Fruit fly (Drosophila melanogaster) whole organism, wandering third instar larva: ENCODE data around the gene Uck.
A peak's percentile ranks its signal among the peaks of the same experiment; 100 is the strongest.

ENCODE experiments used
- Abd-B ChIP-seq: fragments of >200 bp; optimal IDR thresholded peaks from 2 replicates; lab custom pipeline; 2017; ENCODE audit warnings: missing biosample characterization, missing genetic modification characterization
- CG32264 ChIP-seq: fragments of 200-800 bp; sonication (Bioruptor generic); optimal IDR thresholded peaks from 2 replicates; lab custom pipeline; 2016; ENCODE audit warnings: missing biosample characterization, missing genetic modification characterization
- CG9705 ChIP-seq: fragments of 200-800 bp; sonication (Bioruptor generic); optimal IDR thresholded peaks from 2 replicates; lab custom pipeline; 2018; ENCODE audit warnings: missing biosample characterization, mild to moderate bottlenecking, missing genetic modification characterization
- CrebA ChIP-seq: fragments of 200-800 bp; sonication (Bioruptor generic); optimal IDR thresholded peaks from 2 replicates; lab custom pipeline; 2016; ENCODE audit warnings: missing biosample characterization, mild to moderate bottlenecking, missing genetic modification characterization, borderline replicate concordance
- Dfd ChIP-seq: fragments of >200 bp; optimal IDR thresholded peaks from 2 replicates; lab custom pipeline; 2017; ENCODE audit warnings: missing biosample characterization, missing genetic modification characterization
- Dif ChIP-seq: fragments of 200-275, 200-300 bp; sonication (Bioruptor generic); optimal IDR thresholded peaks from 2 replicates; lab custom pipeline; 2018; ENCODE audit warnings: missing biosample characterization, missing genetic modification characterization; ENCODE audit not compliant: partially characterized antibody
- GATAd ChIP-seq: sonication (Bioruptor generic); optimal IDR thresholded peaks from 2 replicates; lab custom pipeline; 2016; ENCODE audit warnings: missing biosample characterization, missing genetic modification characterization
- HLH106 ChIP-seq: fragments of 200-800 bp; optimal IDR thresholded peaks from 3 replicates; lab custom pipeline; 2019; ENCODE audit warnings: missing biosample characterization, mild to moderate bottlenecking, missing genetic modification characterization, moderate library complexity
- Hnf4 ChIP-seq: fragments of 200-800 bp; sonication (Bioruptor generic); optimal IDR thresholded peaks from 2 replicates; lab custom pipeline; 2016; ENCODE audit warnings: missing biosample characterization, mild to moderate bottlenecking, missing genetic modification characterization
- Hr78 ChIP-seq: fragments of >200 bp; optimal IDR thresholded peaks from 2 replicates; lab custom pipeline; 2017; ENCODE audit warnings: missing biosample characterization, missing genetic modification characterization
- Hr83 ChIP-seq: fragments of 200-300 bp; sonication (Bioruptor generic); optimal IDR thresholded peaks from 2 replicates; lab custom pipeline; 2016; ENCODE audit warnings: missing biosample characterization, mild to moderate bottlenecking, missing genetic modification characterization, moderate library complexity; ENCODE audit not compliant: poor library complexity, severe bottlenecking
- Jra ChIP-seq: sonication (Bioruptor generic); optimal IDR thresholded peaks from 2 replicates; lab custom pipeline; 2016; ENCODE audit warnings: missing biosample characterization, missing genetic modification characterization
- Mio ChIP-seq: sonication (Bioruptor generic); optimal IDR thresholded peaks from 2 replicates; lab custom pipeline; 2016; ENCODE audit warnings: missing biosample characterization, missing genetic modification characterization
- Myc ChIP-seq: fragments of >200 bp; optimal IDR thresholded peaks from 2 replicates; lab custom pipeline; 2017
- N ChIP-seq: fragments of >200 bp; optimal IDR thresholded peaks from 2 replicates; lab custom pipeline; 2018; ENCODE audit warnings: missing biosample characterization, missing external identifiers, missing genetic modification characterization
- OdsH ChIP-seq: fragments of 200-800 bp; sonication (Bioruptor generic); optimal IDR thresholded peaks from 2 replicates; lab custom pipeline; 2016; ENCODE audit warnings: missing biosample characterization, mild to moderate bottlenecking, missing genetic modification characterization
- Rel ChIP-seq, 2 experiments: fragments of 200-800 bp; sonication (Bioruptor generic) in 1 of 2; optimal IDR thresholded peaks; 2 replicates in 1 of 2; 3 replicates in 1 of 2; lab custom pipeline; 2016 to 2019; ENCODE audit warnings: mild to moderate bottlenecking in 2 of 2, missing biosample characterization in 2 of 2, missing genetic modification characterization in 2 of 2, moderate library complexity in 1 of 2
- Sp1 ChIP-seq: fragments of 200-800 bp; sonication (Bioruptor generic); optimal IDR thresholded peaks from 3 replicates; lab custom pipeline; 2019; ENCODE audit warnings: missing biosample characterization, mild to moderate bottlenecking, missing genetic modification characterization, moderate library complexity
- Vsx2 ChIP-seq: fragments of 200-300, 225-300 bp; sonication (Bioruptor generic); optimal IDR thresholded peaks from 2 replicates; lab custom pipeline; 2018; ENCODE audit warnings: missing biosample characterization, missing genetic modification characterization; ENCODE audit not compliant: partially characterized antibody
- br ChIP-seq: fragments of 200-800 bp; sonication (Bioruptor generic); optimal IDR thresholded peaks from 2 replicates; lab custom pipeline; 2016; ENCODE audit warnings: missing biosample characterization, missing genetic modification characterization
- brk ChIP-seq: fragments of 200-800 bp; sonication (Bioruptor generic); optimal IDR thresholded peaks from 2 replicates; lab custom pipeline; 2016; ENCODE audit warnings: missing biosample characterization, mild to moderate bottlenecking, missing genetic modification characterization
- dl ChIP-seq, 2 experiments: fragments of 175-275, 200-275 bp in 1 of 2; fragments of 200-275 bp in 1 of 2; sonication (Bioruptor generic); optimal IDR thresholded peaks; lab custom pipeline; 2018; ENCODE audit warnings: mild to moderate bottlenecking in 2 of 2, missing biosample characterization in 2 of 2, missing genetic modification characterization in 2 of 2, moderate library complexity in 2 of 2; ENCODE audit not compliant: partially characterized antibody in 2 of 2, insufficient read depth in 1 of 2
- dmrt93B ChIP-seq: fragments of 200-800 bp; sonication (Bioruptor generic); optimal IDR thresholded peaks from 2 replicates; lab custom pipeline; 2018; ENCODE audit warnings: missing biosample characterization, mild to moderate bottlenecking, missing genetic modification characterization
- dsf ChIP-seq: sonication (Bioruptor generic); optimal IDR thresholded peaks from 2 replicates; lab custom pipeline; 2016; ENCODE audit warnings: missing biosample characterization, missing genetic modification characterization, borderline replicate concordance
- ey ChIP-seq: fragments of 200-800 bp; sonication (Bioruptor generic); optimal IDR thresholded peaks from 2 replicates; lab custom pipeline; 2016; ENCODE audit warnings: missing biosample characterization, missing genetic modification characterization
- foxo ChIP-seq, 2 experiments: fragments of 200-800 bp; sonication (Bioruptor generic); optimal IDR thresholded peaks; 2 replicates in 1 of 2; 3 replicates in 1 of 2; lab custom pipeline; 2016 to 2017; ENCODE audit warnings: missing biosample characterization in 2 of 2, missing genetic modification characterization in 2 of 2
- fru ChIP-seq: fragments of 200-800 bp; sonication (Bioruptor generic); optimal IDR thresholded peaks from 3 replicates; lab custom pipeline; 2016; ENCODE audit warnings: missing biosample characterization, mild to moderate bottlenecking, missing genetic modification characterization
- h ChIP-seq: fragments of 200-800 bp; sonication (Bioruptor generic); optimal IDR thresholded peaks from 3 replicates; lab custom pipeline; 2016; ENCODE audit warnings: missing biosample characterization, mild to moderate bottlenecking, missing genetic modification characterization
- jim ChIP-seq: fragments of 175-275, 200-325 bp; sonication (Bioruptor generic); optimal IDR thresholded peaks from 2 replicates; lab custom pipeline; 2016; ENCODE audit warnings: missing biosample characterization, mild to moderate bottlenecking, missing genetic modification characterization
- lola ChIP-seq: fragments of >200 bp; optimal IDR thresholded peaks from 2 replicates; lab custom pipeline; 2017; ENCODE audit warnings: missing biosample characterization, missing genetic modification characterization
- pan ChIP-seq: fragments of >200 bp; optimal IDR thresholded peaks from 2 replicates; lab custom pipeline; 2017
- psq ChIP-seq: fragments of 200-800 bp; sonication (Bioruptor generic); optimal IDR thresholded peaks from 3 replicates; lab custom pipeline; 2017; ENCODE audit warnings: missing biosample characterization, mild to moderate bottlenecking, missing genetic modification characterization, moderate library complexity
- rgr ChIP-seq: fragments of 200-800 bp; sonication (Bioruptor generic); optimal IDR thresholded peaks from 3 replicates; lab custom pipeline; 2016; ENCODE audit warnings: missing biosample characterization, mild to moderate bottlenecking, missing genetic modification characterization
- sage ChIP-seq: fragments of 200-800 bp; sonication (Bioruptor generic); optimal IDR thresholded peaks from 2 replicates; lab custom pipeline; 2016; ENCODE audit warnings: missing biosample characterization, mild to moderate bottlenecking, missing genetic modification characterization
- sv ChIP-seq: fragments of 200-800 bp; sonication (Bioruptor generic); optimal IDR thresholded peaks from 3 replicates; lab custom pipeline; 2016; ENCODE audit warnings: missing biosample characterization, missing genetic modification characterization
- tai ChIP-seq: sonication (Bioruptor generic); optimal IDR thresholded peaks from 2 replicates; lab custom pipeline; 2016; ENCODE audit warnings: missing biosample characterization, missing genetic modification characterization
- usp ChIP-seq: fragments of >200 bp; optimal IDR thresholded peaks from 2 replicates; lab custom pipeline; 2017; ENCODE audit warnings: missing biosample characterization, missing genetic modification characterization
- woc ChIP-seq: sonication (Bioruptor generic); optimal IDR thresholded peaks from 2 replicates; lab custom pipeline; 2016; ENCODE audit warnings: missing biosample characterization, mild to moderate bottlenecking, missing genetic modification characterization

Gene Uck

DNA sequence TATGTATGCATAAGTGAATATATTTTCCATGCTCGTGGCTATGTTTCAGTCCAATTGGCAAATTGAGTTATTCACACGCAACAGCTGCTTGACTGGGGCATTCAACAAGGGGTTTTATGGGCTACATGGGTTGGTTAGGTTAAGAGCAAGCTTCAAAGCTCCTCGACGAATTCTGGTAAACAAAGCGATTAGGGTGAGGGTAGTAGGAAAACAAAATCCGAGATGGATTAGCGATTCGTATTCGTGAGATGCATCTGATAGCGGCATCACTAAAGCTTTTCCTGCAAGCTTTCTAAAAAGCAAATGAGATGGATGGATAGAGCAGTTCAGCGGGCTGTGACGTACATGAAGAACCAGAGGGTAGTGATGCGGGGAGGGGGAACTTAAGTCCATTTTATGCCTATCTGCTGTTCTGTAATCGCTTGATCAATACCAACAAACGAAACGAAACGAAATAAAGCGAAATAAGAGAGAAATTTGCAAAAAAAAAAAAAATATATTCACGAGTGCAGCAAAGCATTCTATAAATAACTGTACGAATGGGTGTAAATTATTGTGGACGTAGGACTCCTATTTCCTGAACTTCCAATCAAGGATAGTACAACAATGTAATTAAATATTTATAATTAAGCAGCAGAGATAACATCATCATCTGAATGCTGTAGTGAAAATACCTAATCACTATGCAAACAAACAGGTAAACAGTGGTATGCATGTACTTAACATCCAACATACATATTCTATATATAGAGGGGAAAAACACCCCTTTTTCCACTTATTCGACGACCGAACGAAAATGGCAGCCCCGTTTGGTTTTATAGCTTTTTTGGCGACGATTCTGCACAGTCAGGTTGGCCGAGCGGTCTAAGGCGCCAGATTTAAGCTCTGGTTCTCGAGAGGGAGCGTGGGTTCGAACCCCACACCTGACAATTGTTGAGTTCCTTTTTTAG is 25.3 kb upstream of the Uck start:
- TF ChIP-seq foxo (GFP tag; optimal IDR thresholded peaks at IDR 0.05; lab: Kevin White, UChicago) = no peak
- TF ChIP-seq Mio (GFP tag; lab: Kevin White, UChicago) = no peak
- TF ChIP-seq usp (GFP tag; lab: Kevin White, UChicago) = no peak
- no peak for TF ChIP-seq Hr78 (GFP tag; lab: Kevin White, UChicago)
- no peak for TF ChIP-seq CrebA (GFP tag; lab: Kevin White, UChicago)
- TF ChIP-seq Hr83 (GFP tag; lab: Kevin White, UChicago) = no peak
- peak; percentile 6 for TF ChIP-seq Vsx2 (GFP tag; lab: Kevin White, UChicago)
- TF ChIP-seq Rel (GFP tag; optimal IDR thresholded peaks at IDR 0.05; lab: Kevin White, UChicago) = no peak
- peak; percentile 95 for TF ChIP-seq Rel (tag; optimal IDR thresholded peaks at IDR 0.05; lab: Kevin White, UChicago)
- peak; percentile 1 for TF ChIP-seq psq (GFP tag; lab: Kevin White, UChicago)
- TF ChIP-seq dsf = no peak
- no peak for TF ChIP-seq dmrt93B
- no peak for TF ChIP-seq Dfd
- TF ChIP-seq lola (GFP tag; lab: Kevin White, UChicago) = no peak
- peak; percentile 6 for TF ChIP-seq OdsH (GFP tag; lab: Kevin White, UChicago)
- no peak for TF ChIP-seq GATAd
- no peak for TF ChIP-seq jim (GFP tag; lab: Kevin White, UChicago)
- no peak for TF ChIP-seq woc
- TF ChIP-seq Myc = no peak
- no peak for TF ChIP-seq br
- TF ChIP-seq sage = no peak
- no peak for TF ChIP-seq fru
- TF ChIP-seq Dif (GFP tag; lab: Kevin White, UChicago) = no peak
- no peak for TF ChIP-seq pan (lab: Kevin White, UChicago)
- TF ChIP-seq Jra (GFP tag; lab: Kevin White, UChicago) = no peak
- no peak for TF ChIP-seq h (GFP tag; lab: Kevin White, UChicago)
- no peak for TF ChIP-seq sv (GFP tag; lab: Kevin White, UChicago)
- peak; percentile 13 for TF ChIP-seq brk (GFP tag; lab: Kevin White, UChicago)
- TF ChIP-seq N (GFP tag; lab: Kevin White, UChicago) = no peak
- no peak for TF ChIP-seq tai (GFP tag; lab: Kevin White, UChicago)
- TF ChIP-seq rgr (GFP tag; lab: Kevin White, UChicago) = no peak

DNA sequence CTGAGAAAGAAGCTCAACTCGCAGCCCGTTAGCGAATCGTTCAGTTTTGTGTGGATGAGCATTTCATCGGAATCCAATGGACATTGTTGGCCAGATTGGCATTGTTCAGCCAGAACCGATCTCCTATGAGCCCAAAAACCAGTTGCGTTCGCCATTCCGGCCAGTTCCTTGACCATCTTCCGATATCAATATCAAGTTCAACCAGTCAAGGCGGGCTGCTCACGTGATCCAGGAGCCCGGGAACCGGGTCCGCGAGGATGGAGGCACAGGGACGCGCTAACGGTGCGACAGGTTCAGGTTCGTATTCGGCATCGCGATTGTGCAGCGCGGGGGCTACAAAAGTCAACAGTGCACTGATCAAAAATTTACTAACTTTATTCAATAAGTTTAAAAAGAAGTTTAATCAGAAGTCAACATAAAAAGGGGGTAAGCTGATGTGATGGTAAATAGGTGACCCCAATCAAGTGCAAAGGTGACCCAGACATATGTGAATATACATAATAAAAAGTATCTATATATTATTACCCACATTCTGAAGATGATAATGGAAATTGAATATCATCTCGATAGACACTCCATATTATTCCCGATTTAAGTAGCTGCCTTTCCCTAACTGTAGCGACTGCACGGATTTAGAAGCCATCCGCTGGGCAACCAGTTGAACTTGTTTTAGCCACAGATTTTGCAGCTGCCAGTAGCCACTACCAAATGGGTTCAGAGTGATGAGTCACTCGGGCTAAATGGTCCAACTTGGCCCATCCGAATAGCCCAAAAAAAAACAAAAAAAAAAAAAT is 23.0 kb upstream of the Uck start:
- TF ChIP-seq fru (peak; percentile 83), dsf (no peak), ey (peak; percentile 68), dl (GFP tag; optimal IDR thresholded peaks at IDR 0.05; lab: Kevin White, UChicago; ENCODE audit: insufficient read depth in 1 of 2, partially characterized antibody in 2 of 2) (peak in 1 of 2 experiments; percentile 45), Myc (no peak), woc (peak; percentile 81), Hnf4 (GFP tag; lab: Kevin White, UChicago) (peak; percentile 25), Hr83 (GFP tag; lab: Kevin White, UChicago) (peak; percentile 30), Dfd (no peak), tai (GFP tag; lab: Kevin White, UChicago) (no peak), CrebA (GFP tag; lab: Kevin White, UChicago) (no peak), Jra (GFP tag; lab: Kevin White, UChicago) (peak; percentile 47), Mio (GFP tag; lab: Kevin White, UChicago) (no peak), usp (GFP tag; lab: Kevin White, UChicago) (no peak), Vsx2 (GFP tag; lab: Kevin White, UChicago) (peak; percentile 91), brk (GFP tag; lab: Kevin White, UChicago) (peak; percentile 49), br (peak; percentile 80), Abd-B (no peak), foxo (GFP tag; optimal IDR thresholded peaks at IDR 0.05; lab: Kevin White, UChicago) (peak in 1 of 2 experiments; percentile 88), pan (lab: Kevin White, UChicago) (no peak), CG32264 (GFP tag; lab: Kevin White, UChicago) (no peak), Rel (GFP tag; optimal IDR thresholded peaks at IDR 0.05; lab: Kevin White, UChicago) (peak; percentile 24), Rel (tag; optimal IDR thresholded peaks at IDR 0.05; lab: Kevin White, UChicago) (peak; percentile 63), CG9705 (GFP tag; lab: Kevin White, UChicago) (peak; percentile 82), Hr78 (GFP tag; lab: Kevin White, UChicago) (no peak), sv (GFP tag; lab: Kevin White, UChicago) (no peak), rgr (GFP tag; lab: Kevin White, UChicago) (peak; percentile 74), HLH106 (tag; lab: Kevin White, UChicago) (peak; percentile 92), Dif (GFP tag; lab: Kevin White, UChicago) (peak; percentile 77), Sp1 (GFP tag; lab: Kevin White, UChicago) (peak; percentile 92), lola (GFP tag; lab: Kevin White, UChicago) (no peak), OdsH (GFP tag; lab: Kevin White, UChicago) (peak; percentile 87), sage (peak; percentile 43), N (GFP tag; lab: Kevin White, UChicago) (no peak), dmrt93B (peak; percentile 77), psq (GFP tag; lab: Kevin White, UChicago) (peak; percentile 82), h (GFP tag; lab: Kevin White, UChicago) (peak; percentile 85), GATAd (no peak), jim (GFP tag; lab: Kevin White, UChicago) (no peak)
- TF ChIP-seq, all 38 proteins: peak for 22
